Fruit fly (Drosophila melanogaster) whole organism, prepupa: Measurements from ENCODE around the gene CG17344.

ENCODE experiments used
- CG10631 ChIP-seq: fragments of 200-800 bp; sonication (Bioruptor generic); optimal IDR thresholded peaks from 2 replicates; lab custom pipeline; 2016; ENCODE audit warnings: missing biosample characterization, missing genetic modification characterization
- CG10669 ChIP-seq: fragments of 200-800 bp; sonication (Bioruptor generic); optimal IDR thresholded peaks from 3 replicates; lab custom pipeline; 2018; ENCODE audit warnings: missing biosample characterization, mild to moderate bottlenecking, missing genetic modification characterization, moderate library complexity
- CG11294 ChIP-seq: fragments of 200-800 bp; sonication (Bioruptor generic); IDR thresholded peaks from 2 replicates; pipeline ENCODE4 v1.3.6; 2022; ENCODE audit warnings: missing biosample characterization, missing genetic modification characterization
- CG11762 ChIP-seq: fragments of 200-800 bp; sonication (Bioruptor generic); optimal IDR thresholded peaks from 3 replicates; lab custom pipeline; 2016; ENCODE audit warnings: missing biosample characterization, missing genetic modification characterization; ENCODE audit not compliant: insufficient read depth
- CG15336 ChIP-seq: fragments of 200-800 bp; sonication (Bioruptor generic); IDR thresholded peaks from 2 replicates; pipeline ENCODE4 v1.3.6; 2022; ENCODE audit warnings: missing biosample characterization, missing genetic modification characterization
- CG1621 ChIP-seq: fragments of 200-800 bp; sonication (Bioruptor generic); optimal IDR thresholded peaks from 3 replicates; lab custom pipeline; 2018; ENCODE audit warnings: missing biosample characterization, mild to moderate bottlenecking, missing genetic modification characterization
- CG16779 ChIP-seq: fragments of 200-800 bp; sonication (Bioruptor generic); optimal IDR thresholded peaks from 3 replicates; lab custom pipeline; 2017; ENCODE audit warnings: missing biosample characterization, mild to moderate bottlenecking, missing genetic modification characterization
- CG3032 ChIP-seq: fragments of 200-800 bp; optimal IDR thresholded peaks from 2 replicates; lab custom pipeline; 2019; ENCODE audit warnings: missing biosample characterization, mild to moderate bottlenecking, missing genetic modification characterization, moderate library complexity
- CG32006 ChIP-seq: fragments of 200-800 bp; sonication (Bioruptor generic); optimal IDR thresholded peaks from 3 replicates; lab custom pipeline; 2017; ENCODE audit warnings: missing biosample characterization, mild to moderate bottlenecking, missing genetic modification characterization
- CG34406 ChIP-seq: fragments of 200-800 bp; sonication (Bioruptor generic); optimal IDR thresholded peaks from 3 replicates; lab custom pipeline; 2016; ENCODE audit warnings: missing biosample characterization, missing genetic modification characterization
- CG3919 ChIP-seq: fragments of 200-800 bp; sonication (Bioruptor generic); optimal IDR thresholded peaks from 3 replicates; lab custom pipeline; 2016; ENCODE audit warnings: missing biosample characterization, missing genetic modification characterization
- CG4318 ChIP-seq: fragments of 200-800 bp; sonication (Bioruptor generic); optimal IDR thresholded peaks from 3 replicates; lab custom pipeline; 2017; ENCODE audit warnings: missing biosample characterization, mild to moderate bottlenecking, missing genetic modification characterization
- CG6163 ChIP-seq: fragments of 200-800 bp; sonication (Bioruptor generic); IDR thresholded peaks from 3 replicates; pipeline ENCODE4 v1.3.6; 2022; ENCODE audit warnings: missing biosample characterization, missing genetic modification characterization
- CG6276 ChIP-seq: fragments of 200-800 bp; sonication (Bioruptor generic); optimal IDR thresholded peaks from 2 replicates; lab custom pipeline; 2017; ENCODE audit warnings: missing biosample characterization, mild to moderate bottlenecking, missing genetic modification characterization
- CG6792 ChIP-seq: fragments of 200-800 bp; sonication (Bioruptor generic); optimal IDR thresholded peaks from 3 replicates; lab custom pipeline; 2016; ENCODE audit warnings: missing biosample characterization, missing genetic modification characterization
- CG7368 ChIP-seq: fragments of 200-800 bp; sonication (Bioruptor generic); optimal IDR thresholded peaks from 3 replicates; lab custom pipeline; 2016; ENCODE audit warnings: missing biosample characterization, missing genetic modification characterization
- CG8119 ChIP-seq: fragments of 200-800 bp; sonication (Bioruptor generic); IDR thresholded peaks from 3 replicates; pipeline ENCODE4 v1.3.6; 2022; ENCODE audit warnings: missing biosample characterization, missing genetic modification characterization
- CG8319 ChIP-seq: fragments of 200-800 bp; sonication (Bioruptor generic); optimal IDR thresholded peaks from 3 replicates; lab custom pipeline; 2016; ENCODE audit warnings: missing biosample characterization, missing genetic modification characterization
- CG8632 ChIP-seq: fragments of 200-800 bp; sonication (Bioruptor generic); optimal IDR thresholded peaks from 3 replicates; lab custom pipeline; 2016; ENCODE audit warnings: missing biosample characterization, missing genetic modification characterization
- CG9139 ChIP-seq: fragments of 200-800 bp; sonication (Bioruptor generic); optimal IDR thresholded peaks from 3 replicates; lab custom pipeline; 2017; ENCODE audit warnings: missing biosample characterization, mild to moderate bottlenecking, missing genetic modification characterization
- Eip78C ChIP-seq: fragments of 200-800 bp; sonication (Bioruptor generic); peaks from one replicate; lab custom pipeline; 2016; ENCODE audit warnings: missing biosample characterization, missing genetic modification characterization
- Eip93F ChIP-seq: fragments of 200-800 bp; sonication (Bioruptor generic); optimal IDR thresholded peaks from 2 replicates; lab custom pipeline; 2016; ENCODE audit warnings: missing biosample characterization, mild to moderate bottlenecking, missing genetic modification characterization
- Ets21C ChIP-seq: fragments of 200-800 bp; sonication (Bioruptor generic); optimal IDR thresholded peaks from 3 replicates; lab custom pipeline; 2016; ENCODE audit warnings: missing biosample characterization, missing genetic modification characterization
- Ets96B ChIP-seq: fragments of 200-800 bp; optimal IDR thresholded peaks from 2 replicates; lab custom pipeline; 2019; ENCODE audit warnings: missing biosample characterization, mild to moderate bottlenecking, missing genetic modification characterization, moderate library complexity
- Hr38 ChIP-seq: sonication (Bioruptor generic); optimal IDR thresholded peaks from 2 replicates; lab custom pipeline; 2016; ENCODE audit warnings: missing biosample characterization, missing genetic modification characterization
- Hr39 ChIP-seq: fragments of 200-800 bp; sonication (Bioruptor generic); optimal IDR thresholded peaks from 2 replicates; lab custom pipeline; 2016; ENCODE audit warnings: missing biosample characterization, missing genetic modification characterization
- Lpt ChIP-seq: fragments of 200-800 bp; sonication (Bioruptor generic); optimal IDR thresholded peaks from 3 replicates; lab custom pipeline; 2016; ENCODE audit warnings: missing biosample characterization, missing genetic modification characterization
- Met ChIP-seq: fragments of 200-800 bp; sonication (Bioruptor generic); optimal IDR thresholded peaks from 3 replicates; lab custom pipeline; 2016; ENCODE audit warnings: missing biosample characterization, missing genetic modification characterization
- OdsH ChIP-seq: fragments of 200-800 bp; sonication (Bioruptor generic); optimal IDR thresholded peaks from 3 replicates; lab custom pipeline; 2016; ENCODE audit warnings: missing biosample characterization, missing genetic modification characterization
- Smox ChIP-seq: fragments of 200-800 bp; sonication (Bioruptor generic); optimal IDR thresholded peaks from 3 replicates; lab custom pipeline; 2016; ENCODE audit warnings: missing biosample characterization, missing genetic modification characterization
- Sox102F ChIP-seq: fragments of 200-800 bp; sonication (Bioruptor generic); optimal IDR thresholded peaks from 2 replicates; lab custom pipeline; 2016; ENCODE audit warnings: missing biosample characterization, mild to moderate bottlenecking, missing genetic modification characterization
- Sox14 ChIP-seq: fragments of 200-800 bp; sonication (Bioruptor generic); optimal IDR thresholded peaks from 3 replicates; lab custom pipeline; 2016; ENCODE audit warnings: missing biosample characterization, missing genetic modification characterization
- Sox15 ChIP-seq: fragments of 200-800 bp; sonication (Bioruptor generic); optimal IDR thresholded peaks from 3 replicates; lab custom pipeline; 2016; ENCODE audit warnings: missing biosample characterization, missing genetic modification characterization
- achi ChIP-seq: fragments of 200-800 bp; sonication (Bioruptor generic); optimal IDR thresholded peaks from 3 replicates; lab custom pipeline; 2016; ENCODE audit warnings: missing biosample characterization, missing genetic modification characterization
- acj6 ChIP-seq: fragments of 200-800 bp; sonication (Bioruptor generic); optimal IDR thresholded peaks from 3 replicates; lab custom pipeline; 2016; ENCODE audit warnings: missing biosample characterization, missing genetic modification characterization
- dac ChIP-seq: fragments of 200-800 bp; sonication (Bioruptor generic); optimal IDR thresholded peaks from 2 replicates; lab custom pipeline; 2017; ENCODE audit warnings: missing biosample characterization, mild to moderate bottlenecking, missing genetic modification characterization
- dsx ChIP-seq: fragments of 200-800 bp; optimal IDR thresholded peaks from 3 replicates; lab custom pipeline; 2019; ENCODE audit warnings: missing biosample characterization, mild to moderate bottlenecking, missing genetic modification characterization, moderate library complexity; ENCODE audit not compliant: poor library complexity, severe bottlenecking
- eg ChIP-seq: fragments of 200-800 bp; sonication (Bioruptor generic); IDR thresholded peaks from 3 replicates; pipeline ENCODE4 v1.3.6; 2022; ENCODE audit warnings: missing biosample characterization, missing genetic modification characterization
- esn ChIP-seq: fragments of 200-800 bp; sonication (Bioruptor generic); optimal IDR thresholded peaks from 2 replicates; lab custom pipeline; 2016; ENCODE audit warnings: missing biosample characterization, mild to moderate bottlenecking, missing genetic modification characterization, moderate library complexity
- fd85E ChIP-seq: fragments of 200-800 bp; sonication (Bioruptor generic); optimal IDR thresholded peaks from 3 replicates; lab custom pipeline; 2016; ENCODE audit warnings: missing biosample characterization, missing genetic modification characterization
- net ChIP-seq: fragments of 200-800 bp; sonication (Bioruptor generic); optimal IDR thresholded peaks from 3 replicates; lab custom pipeline; 2016; ENCODE audit warnings: missing biosample characterization, missing genetic modification characterization
- spab ChIP-seq: fragments of 200-800 bp; sonication (Bioruptor generic); optimal IDR thresholded peaks from 2 replicates; lab custom pipeline; 2017; ENCODE audit warnings: missing biosample characterization, mild to moderate bottlenecking, missing genetic modification characterization, missing genetic modification reagents
- svp ChIP-seq: fragments of 200-800 bp; sonication (Bioruptor generic); peaks from one replicate; lab custom pipeline; 2016; ENCODE audit warnings: missing biosample characterization, missing genetic modification characterization
- topi ChIP-seq: fragments of 200-800 bp; sonication (Bioruptor generic); optimal IDR thresholded peaks from 3 replicates; lab custom pipeline; 2016; ENCODE audit warnings: missing biosample characterization, missing genetic modification characterization

Gene CG17344

DNA sequence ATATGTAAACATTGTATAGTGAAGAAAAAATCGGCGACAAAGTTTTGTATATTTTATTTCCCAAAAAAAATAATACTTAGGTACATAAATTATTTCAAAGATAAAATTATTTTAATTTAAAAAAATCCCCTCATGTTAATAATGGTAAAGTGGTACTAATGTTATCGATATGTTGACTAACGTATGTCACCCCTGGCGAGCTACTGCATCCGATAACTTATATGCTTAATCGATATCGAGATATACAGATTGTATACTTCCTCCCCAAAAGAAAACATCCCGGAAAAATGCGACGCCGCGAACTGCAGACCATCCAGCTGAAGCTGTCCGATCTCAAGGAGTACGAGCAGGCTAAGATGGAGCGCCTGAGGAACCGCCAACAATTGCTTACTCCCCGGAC is 37.1 kb upstream of the CG17344 start, which contains the start of gene CG17343:
TSS of gene CG17343 (plus strand) at position 224 of the 400 bp plus-strand sequence.
- TF ChIP-seq CG34406 (GFP tag; lab: Kevin White, UChicago) (no peak), Ets21C (no peak), svp (GFP tag; lab: Kevin White, UChicago) (no peak), CG6163 (GFP tag; lab: Robert Waterston, UW) (no peak), CG9139 (GFP tag; lab: Kevin White, UChicago) (no peak), net (GFP tag; lab: Kevin White, UChicago) (no peak), CG15336 (no peak), CG16779 (tag; lab: Kevin White, UChicago) (no peak), CG10631 (no peak)

DNA sequence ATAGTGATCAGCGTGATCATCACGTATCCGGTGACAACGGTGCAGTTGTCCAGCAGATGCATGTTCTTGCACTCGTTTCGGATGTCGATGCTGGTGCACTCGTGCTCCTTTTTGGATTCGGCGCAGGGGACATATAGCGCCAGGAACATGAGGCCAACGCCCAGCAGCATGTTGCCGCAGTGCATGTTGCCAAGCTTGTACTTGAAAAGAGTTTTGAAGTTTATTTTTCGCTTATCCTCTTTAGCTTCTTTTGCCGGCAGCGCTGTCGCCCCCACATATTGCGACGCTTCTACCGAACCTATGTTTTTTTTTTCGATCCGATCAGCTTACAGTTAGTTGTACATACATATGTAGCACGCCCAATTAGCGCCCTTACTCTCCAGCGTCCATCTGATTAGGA is 33.5 kb upstream of the CG17344 start:
- TF ChIP-seq esn (GFP tag; lab: Kevin White, UChicago) (no peak), dsx (no peak), CG6276 (GFP tag; lab: Kevin White, UChicago) (no peak), topi (GFP tag; lab: Kevin White, UChicago) (no peak), Eip78C (GFP tag; lab: Kevin White, UChicago) (no peak), CG10631 (no peak), CG1621 (no peak), CG8632 (no peak), spab (GFP tag; lab: Kevin White, UChicago) (no peak), CG8319 (no peak), CG9139 (GFP tag; lab: Kevin White, UChicago) (no peak)

DNA sequence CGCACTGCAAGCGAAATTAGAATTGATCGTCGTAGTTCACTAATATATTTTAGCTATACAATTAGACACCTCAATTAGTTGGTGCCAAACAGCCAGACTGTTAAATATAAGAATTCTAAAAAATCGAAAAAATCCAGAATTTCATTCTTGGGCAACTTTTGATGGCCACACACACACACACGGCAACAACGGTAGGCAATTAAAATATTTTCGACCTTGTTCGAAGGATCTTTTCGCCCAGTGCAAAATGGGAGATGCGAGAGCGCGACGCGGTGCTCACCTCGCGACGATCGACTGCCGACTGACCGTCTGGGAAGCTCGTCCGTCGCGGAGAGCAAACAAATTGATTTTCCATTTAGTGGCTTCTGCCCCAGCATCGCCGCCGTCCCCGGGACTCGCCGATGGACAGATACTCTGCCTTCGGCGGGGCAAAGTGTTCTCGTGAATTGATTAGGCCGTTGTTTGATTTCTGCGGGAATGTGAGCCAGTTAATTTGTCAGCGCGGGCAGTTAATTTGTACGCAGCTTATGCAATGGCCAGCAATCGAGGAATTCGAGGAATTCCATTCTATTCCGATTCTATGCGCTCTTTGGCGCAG is 32.2 kb upstream of the CG17344 start, which contains the start of gene CG10702:
TSS of gene CG10702 (minus strand) at position 304 of the 598 bp plus-strand sequence.
- TF ChIP-seq achi (no peak), Met (GFP tag; lab: Kevin White, UChicago) (no peak), CG11294 (no peak), Eip78C (GFP tag; lab: Kevin White, UChicago) (peak; percentile 74), Smox (GFP tag; lab: Kevin White, UChicago) (no peak), CG4318 (no peak), CG8632 (no peak), Hr39 (peak; percentile 1), CG32006 (GFP tag; lab: Kevin White, UChicago) (peak; percentile 47), fd85E (no peak), eg (GFP tag; lab: Robert Waterston, UW) (peak; percentile 55; the same call in 2 of the 3 replicates), net (GFP tag; lab: Kevin White, UChicago) (no peak), acj6 (GFP tag; lab: Kevin White, UChicago) (no peak), CG11762 (GFP tag; lab: Kevin White, UChicago) (no peak), CG7368 (GFP tag; lab: Kevin White, UChicago) (no peak), dac (no peak), Sox102F (GFP tag; lab: Kevin White, UChicago) (no peak), CG6276 (GFP tag; lab: Kevin White, UChicago) (no peak), CG8119 (no peak), svp (GFP tag; lab: Kevin White, UChicago) (no peak), CG15336 (no peak)
- TF ChIP-seq, all 60 proteins: peak for 4

DNA sequence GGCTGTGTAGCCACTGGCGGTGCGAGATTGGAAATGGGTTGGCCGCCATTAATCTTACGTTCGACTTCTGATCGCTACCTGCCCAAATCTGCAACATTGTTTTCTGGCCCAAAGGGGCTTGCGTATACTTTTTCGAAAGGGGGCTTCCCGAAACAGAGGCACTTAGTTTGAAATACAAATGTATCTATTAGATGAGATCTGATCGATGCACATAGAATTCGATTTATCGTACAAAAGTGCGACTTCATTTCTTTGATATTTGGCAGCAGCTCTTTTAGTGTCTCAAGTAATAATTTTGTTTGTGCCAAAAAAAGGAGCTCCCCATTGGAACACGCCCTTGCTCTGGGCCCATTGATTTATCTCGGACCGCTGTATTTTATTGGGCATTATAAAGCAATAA is 30.1 kb upstream of the CG17344 start:
- no peak for TF ChIP-seq CG3919
- TF ChIP-seq CG3032 (tag; lab: Kevin White, UChicago), result no peak
- no peak for TF ChIP-seq CG10669
- no peak for TF ChIP-seq CG7368 (GFP tag; lab: Kevin White, UChicago)
- TF ChIP-seq net (GFP tag; lab: Kevin White, UChicago), result no peak
- TF ChIP-seq CG9139 (GFP tag; lab: Kevin White, UChicago), result no peak
- TF ChIP-seq Eip78C (GFP tag; lab: Kevin White, UChicago), result peak; percentile 56
- TF ChIP-seq Hr38 (GFP tag; lab: Kevin White, UChicago), result no peak
- no peak for TF ChIP-seq CG8632
- TF ChIP-seq Lpt (GFP tag; lab: Kevin White, UChicago), result no peak
- no peak for TF ChIP-seq CG6792 (GFP tag; lab: Kevin White, UChicago)
- no peak for TF ChIP-seq Eip93F
- TF ChIP-seq Ets21C, result no peak
- TF ChIP-seq svp (GFP tag; lab: Kevin White, UChicago), result peak; percentile 62
- TF ChIP-seq Sox15 (GFP tag; lab: Kevin White, UChicago), result no peak
- TF ChIP-seq achi, result no peak
- TF ChIP-seq spab (GFP tag; lab: Kevin White, UChicago), result no peak
- TF ChIP-seq CG32006 (GFP tag; lab: Kevin White, UChicago), result no peak
- no peak for TF ChIP-seq CG8319
- TF ChIP-seq Ets96B (tag; lab: Kevin White, UChicago), result no peak
- no peak for TF ChIP-seq CG11762 (GFP tag; lab: Kevin White, UChicago)
- no peak for TF ChIP-seq acj6 (GFP tag; lab: Kevin White, UChicago)
- TF ChIP-seq OdsH (GFP tag; lab: Kevin White, UChicago), result no peak
- TF ChIP-seq CG8119, result no peak
- TF ChIP-seq CG11294, result no peak
- TF ChIP-seq CG10631, result no peak
- TF ChIP-seq CG6163 (GFP tag; lab: Robert Waterston, UW), result no peak
- TF ChIP-seq Sox14 (GFP tag; lab: Kevin White, UChicago), result no peak
